Worm (Caenorhabditis elegans): ENCODE results near the gene clec-198.

Gene clec-198

ce11 chrIV:17341033-17341432 lies 5.9 kb upstream of the clec-198 start:
- TF ChIP-seq lin-40 (tag; optimal IDR thresholded peaks at IDR 0.05) = no peak
- TF ChIP-seq lin-54 (GFP tag; optimal IDR thresholded peaks at IDR 0.05) = no peak
- TF ChIP-seq egl-44 (GFP tag; IDR thresholded peaks at IDR 0.05) = no peak
- TF ChIP-seq C17E4.6 (GFP tag; IDR thresholded peaks at IDR 0.05) = no peak
- no peak for TF ChIP-seq lsl-1 (GFP tag; optimal IDR thresholded peaks at IDR 0.05)
- TF ChIP-seq mcd-1 (GFP tag; IDR thresholded peaks at IDR 0.05) = no peak
- no peak for TF ChIP-seq ztf-26 (tag; optimal IDR thresholded peaks at IDR 0.05)
- TF ChIP-seq attf-5 (GFP tag; optimal IDR thresholded peaks at IDR 0.05) = no peak
- no peak for TF ChIP-seq sdz-38 (tag; optimal IDR thresholded peaks at IDR 0.05)
- TF ChIP-seq ztf-28 (GFP tag; IDR thresholded peaks at IDR 0.05) = no peak
- TF ChIP-seq F23B12.7 (tag; optimal IDR thresholded peaks at IDR 0.05; ENCODE audit: insufficient read depth) = no peak
- TF ChIP-seq zfh-2 (GFP tag; conservative IDR thresholded peaks at IDR 0.05) = no peak
- TF ChIP-seq ekl-4 (GFP tag; IDR thresholded peaks at IDR 0.05) = no peak
- TF ChIP-seq F57A8.1 (GFP tag; optimal IDR thresholded peaks at IDR 0.05) = no peak
- TF ChIP-seq ceh-100 (GFP tag; IDR thresholded peaks at IDR 0.05) = no peak
- TF ChIP-seq sptf-2 (GFP tag; optimal IDR thresholded peaks at IDR 0.05) = no peak

DNA sequence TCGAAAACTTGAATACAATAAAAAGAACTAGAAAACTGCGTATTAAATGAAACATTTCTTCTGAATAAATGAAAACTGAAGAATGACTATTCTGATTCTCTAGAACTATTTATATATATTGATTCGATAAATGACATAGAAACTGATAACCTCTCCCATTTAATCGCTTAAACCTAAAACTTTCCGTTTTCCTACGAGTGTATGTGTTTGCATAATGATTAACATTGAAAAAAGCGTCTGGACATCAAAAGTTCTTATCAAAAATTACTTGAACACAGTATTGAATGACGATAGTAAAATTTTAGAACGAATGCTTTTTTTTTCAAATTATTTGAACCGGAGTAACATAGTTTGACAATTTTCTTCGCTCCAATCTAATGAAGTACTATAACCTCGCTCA lies 4.8 kb upstream of the clec-198 start, which contains the start of gene C49C3.9:
TSS of gene C49C3.9 (minus strand) at position 136 of the 400 bp plus-strand sequence.
- TF ChIP-seq cebp-2 (GFP tag; IDR thresholded peaks at IDR 0.05) (no peak), nhr-80 (tag; optimal IDR thresholded peaks at IDR 0.05) (peak; percentile 80), ets-4 (GFP tag; optimal IDR thresholded peaks at IDR 0.05) (peak; percentile 20)

DNA sequence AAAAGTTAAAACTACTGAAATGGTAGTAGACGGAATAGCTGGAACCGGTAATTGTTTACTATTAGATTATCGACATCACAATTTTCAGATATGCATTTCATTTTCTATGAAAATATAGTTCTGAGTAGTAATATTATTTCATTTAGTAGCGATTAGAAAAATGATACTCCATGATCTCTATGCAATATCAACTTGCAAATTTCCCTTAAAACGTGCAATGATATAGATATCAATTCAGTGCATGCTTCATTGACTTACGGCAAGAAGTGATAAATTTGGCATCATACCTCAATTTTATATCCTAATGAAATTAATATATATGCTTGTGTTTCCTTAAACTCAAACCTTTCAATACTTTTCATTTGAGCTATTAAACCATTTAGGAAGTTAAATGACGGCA lies 4.3 kb upstream of the clec-198 start, which contains the start of gene C49C3.21:
TSS of gene C49C3.21 (plus strand) at position 301 of the 400 bp plus-strand sequence.
- TF ChIP-seq K11D2.4 (GFP tag; IDR thresholded peaks at IDR 0.05) (no peak), cebp-1 (GFP tag; IDR thresholded peaks at IDR 0.05) (no peak), cebp-1 (tag; optimal IDR thresholded peaks at IDR 0.05) (no peak), zim-3 (tag; optimal IDR thresholded peaks at IDR 0.05) (no peak), attf-5 (GFP tag; optimal IDR thresholded peaks at IDR 0.05) (no peak), F49E8.2 (tag; optimal IDR thresholded peaks at IDR 0.05; ENCODE audit: insufficient read depth) (no peak), F57A8.1 (GFP tag; optimal IDR thresholded peaks at IDR 0.05) (no peak), let-607 (tag; optimal IDR thresholded peaks at IDR 0.05) (no peak), ceh-40 (GFP tag; IDR thresholded peaks at IDR 0.05) (no peak), lin-26 (GFP tag; IDR thresholded peaks at IDR 0.05) (no peak)

- TF ChIP-seq F39B2.1 (GFP tag; IDR thresholded peaks at IDR 0.05) (no peak), madf-3 (GFP tag; IDR thresholded peaks at IDR 0.05) (no peak), cebp-1 (GFP tag; IDR thresholded peaks at IDR 0.05) (no peak), cebp-1 (tag; optimal IDR thresholded peaks at IDR 0.05) (no peak), egl-44 (GFP tag; IDR thresholded peaks at IDR 0.05) (no peak), pha-4 (tag; optimal IDR thresholded peaks at IDR 0.05) (no peak), B0035.1 (tag; optimal IDR thresholded peaks at IDR 0.05) (no peak), snpc-1.1 (tag; optimal IDR thresholded peaks at IDR 0.05; ENCODE audit: insufficient read depth) (no peak), egl-18 (GFP tag; IDR thresholded peaks at IDR 0.05) (no peak), B0019.2 (GFP tag; conservative IDR thresholded peaks at IDR 0.05) (no peak), gei-17 (GFP tag; optimal IDR thresholded peaks at IDR 0.05) (no peak), ztf-18 (tag; optimal IDR thresholded peaks at IDR 0.05) (no peak), dpl-1 (GFP tag; optimal IDR thresholded peaks at IDR 0.05) (no peak), pbrm-1 (GFP tag; IDR thresholded peaks at IDR 0.05) (no peak), ztf-28 (GFP tag; IDR thresholded peaks at IDR 0.05) (no peak), ceh-27 (GFP tag; optimal IDR thresholded peaks at IDR 0.05) (no peak)
These were observed 3.5 kb upstream of the clec-198 start, which contains the start of gene C49C3.11 for ce11 chrIV:17343482-17343881. Gene C49C3.11 (plus strand): TSS chrIV:17343782.

All from whole organism, young adult.